Fruit fly (Drosophila melanogaster): ENCODE measurements around the gene Ugt37D1.

DNA sequence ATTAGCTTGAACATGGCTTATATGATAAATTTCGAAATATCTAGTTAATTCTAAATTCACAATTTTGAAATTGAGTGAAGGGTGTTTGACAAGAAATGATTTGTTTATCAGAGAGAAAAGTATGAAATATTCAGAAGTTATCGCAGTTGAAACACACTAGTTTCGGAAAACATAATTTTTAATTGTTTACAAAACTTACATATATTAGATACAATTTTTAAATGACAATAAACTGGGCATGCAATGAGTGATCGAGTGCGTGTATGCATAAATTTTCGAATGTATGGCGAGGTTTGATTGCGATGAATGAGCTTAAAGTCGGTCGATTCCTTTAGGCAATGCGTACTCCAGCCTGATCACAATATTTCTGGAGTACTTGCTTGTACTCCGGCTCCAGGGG is 22.2 kb downstream of the Ugt37D1 start, which contains the start of gene CG13280:
- TF ChIP-seq ttk (optimal IDR thresholded peaks at IDR 0.05) (no peak), psq (optimal IDR thresholded peaks at IDR 0.05) (no peak), insv (optimal IDR thresholded peaks at IDR 0.05) (no peak), Myc (optimal IDR thresholded peaks at IDR 0.05) (no peak), h (optimal IDR thresholded peaks at IDR 0.05) (no peak)

All from Kc167 (cell line).